Fruit fly (Drosophila melanogaster): ENCODE data around the gene Obp83cd.

Gene Obp83cd

DNA sequence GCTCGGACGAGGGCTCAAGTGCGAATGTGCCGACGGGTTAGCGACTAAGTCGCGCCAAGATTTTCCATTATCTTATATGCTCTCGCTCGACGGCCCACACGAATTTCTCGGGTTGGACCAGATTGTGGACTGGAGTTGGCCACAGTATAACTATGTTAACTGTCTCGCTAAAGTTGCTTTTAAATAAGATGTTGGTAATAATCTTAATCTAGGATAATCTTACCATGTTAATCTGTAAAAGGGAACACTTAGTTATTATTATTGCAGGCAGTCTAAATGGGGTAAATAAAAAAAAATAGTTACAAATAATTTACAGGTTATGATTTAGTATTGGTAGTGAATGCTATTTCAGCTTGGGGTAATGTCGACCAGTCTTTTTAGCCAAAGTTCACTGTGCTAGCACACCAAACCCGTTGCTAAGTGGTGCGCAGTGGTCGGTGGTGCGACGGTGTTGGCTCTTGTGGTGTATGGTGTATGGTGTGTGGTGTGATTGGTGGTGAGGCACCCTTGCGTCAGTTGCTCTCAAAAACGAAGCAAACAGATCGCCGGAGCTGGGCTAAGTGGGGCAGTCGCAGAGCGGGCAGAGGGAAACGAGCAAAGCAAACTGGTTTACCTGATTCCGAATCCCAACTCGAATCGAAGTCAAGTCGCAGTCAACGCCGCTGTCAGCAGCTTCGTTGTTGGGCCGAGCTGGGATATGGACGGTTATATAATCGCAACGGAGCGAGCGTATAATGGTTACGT is 4.5 kb downstream of the Obp83cd start, which contains the start of gene Obp83g (continued):
- TF ChIP-seq CG6683 (GFP tag; optimal IDR thresholded peaks at IDR 0.05) (no peak), cas (GFP tag; IDR thresholded peaks at IDR 0.05) (no peak), CG6689 (GFP tag; IDR thresholded peaks at IDR 0.05) (0 out of 2 replicates have a peak, but pooled peaks have one; percentile 29), CG1647 (GFP tag; optimal IDR thresholded peaks at IDR 0.05) (no peak), CG16779 (GFP tag; IDR thresholded peaks at IDR 0.05) (no peak), fd3F (GFP tag; optimal IDR thresholded peaks at IDR 0.05) (peak; percentile 6), hth (optimal IDR thresholded peaks at IDR 0.05) (no peak), dimm (GFP tag; IDR thresholded peaks at IDR 0.05) (no peak), CG4820 (GFP tag; optimal IDR thresholded peaks at IDR 0.05) (peak; percentile 4), CG8290 (GFP tag; optimal IDR thresholded peaks at IDR 0.05) (no peak), CG8290 (tag; optimal IDR thresholded peaks at IDR 0.05) (no peak), Blimp-1 (GFP tag; optimal IDR thresholded peaks at IDR 0.05) (peak; percentile 14), slou (GFP tag; optimal IDR thresholded peaks at IDR 0.05) (no peak), CG30403 (GFP tag; optimal IDR thresholded peaks at IDR 0.05) (peak; percentile 53), CG17802 (tag; optimal IDR thresholded peaks at IDR 0.05) (no peak), CG16813 (GFP tag; IDR thresholded peaks at IDR 0.05; ENCODE audit: partially characterized antibody) (no peak), Hsf (GFP tag; optimal IDR thresholded peaks at IDR 0.05) (peak; percentile 36), pnt (GFP tag; optimal IDR thresholded peaks at IDR 0.05) (no peak), CG10209 (GFP tag; optimal IDR thresholded peaks at IDR 0.05) (peak; percentile 23), gsb (GFP tag; IDR thresholded peaks at IDR 0.05) (no peak), CG4730 (GFP tag; IDR thresholded peaks at IDR 0.05) (peak; percentile 40; the same call in 1 of the 2 replicates), crp (GFP tag; optimal IDR thresholded peaks at IDR 0.05) (no peak)

DNA sequence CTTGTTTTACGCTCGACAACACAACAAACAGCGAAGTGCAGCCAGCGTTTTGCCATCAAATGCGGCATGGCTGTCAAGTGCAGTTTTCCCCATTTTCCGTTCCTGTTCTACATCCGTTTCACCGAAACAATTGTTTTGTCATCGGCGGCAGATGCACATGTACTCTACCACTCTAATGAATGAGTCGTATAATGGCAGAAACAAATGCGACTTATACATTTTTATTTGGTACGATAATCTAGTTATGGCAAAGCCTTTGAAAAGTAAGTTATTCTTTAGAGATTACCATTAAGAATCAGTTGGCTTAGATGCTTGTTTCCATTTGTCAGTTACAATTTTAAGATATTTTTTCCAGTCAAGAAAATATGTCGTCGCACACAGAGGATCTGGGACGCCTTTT is 14.4 kb downstream of the Obp83cd start, which contains the start of gene Vha14-2:
Vha14-2 (plus strand) TSS at position 301 of the 400 bp plus-strand sequence.
- TF ChIP-seq CG30020 (tag; optimal IDR thresholded peaks at IDR 0.05) (no peak), crp (GFP tag; optimal IDR thresholded peaks at IDR 0.05) (no peak), Mad (GFP tag; optimal IDR thresholded peaks at IDR 0.05) (no peak), CG2199 (GFP tag; IDR thresholded peaks at IDR 0.05) (no peak), gsb (GFP tag; IDR thresholded peaks at IDR 0.05) (no peak), HmgZ (tag; optimal IDR thresholded peaks at IDR 0.05) (no peak), ara (GFP tag; IDR thresholded peaks at IDR 0.05) (no peak), Kr (GFP tag; optimal IDR thresholded peaks at IDR 0.05) (no peak), CG18619 (GFP tag; optimal IDR thresholded peaks at IDR 0.05) (no peak), CG18764 (GFP tag; optimal IDR thresholded peaks at IDR 0.05) (no peak), CrebB (tag; optimal IDR thresholded peaks at IDR 0.05) (no peak), toy (GFP tag; IDR thresholded peaks at IDR 0.05) (no peak), pan (optimal IDR thresholded peaks at IDR 0.05) (no peak), pan (GFP tag; optimal IDR thresholded peaks at IDR 0.05 in 1 of 2, IDR thresholded peaks at IDR 0.05 in 1 of 2) (no peak), Nf-YC (tag; optimal IDR thresholded peaks at IDR 0.05) (no peak), CG6689 (GFP tag; IDR thresholded peaks at IDR 0.05) (no peak), lov (optimal IDR thresholded peaks at IDR 0.05) (no peak), lov (GFP tag; IDR thresholded peaks at IDR 0.05) (no peak), Atf3 (GFP tag; optimal IDR thresholded peaks at IDR 0.05) (no peak), CG3838 (GFP tag; optimal IDR thresholded peaks at IDR 0.05) (no peak), CG11085 (GFP tag; IDR thresholded peaks at IDR 0.05) (no peak)
